Worm (Caenorhabditis elegans) whole organism, late embryonic: ENCODE data around the gene C10C6.7.

ENCODE experiments used
- ceh-9 ChIP-seq: sonication (generic microtip); optimal IDR thresholded peaks from 2 replicates; lab custom pipeline; 2016; ENCODE audit warnings: mild to moderate bottlenecking, missing genetic modification characterization, inconsistent platforms, missing compliant biosample characterization
- dmd-4 ChIP-seq: sonication (generic microtip); optimal IDR thresholded peaks from 2 replicates; lab custom pipeline; 2016; ENCODE audit warnings: borderline replicate concordance, missing genetic modification characterization, missing compliant biosample characterization
- lin-11 ChIP-seq: fragments of 200-800 bp; sonication (Bioruptor generic); optimal IDR thresholded peaks from 2 replicates; lab custom pipeline; 2018; ENCODE audit warnings: mild to moderate bottlenecking, missing genetic modification characterization, missing compliant biosample characterization
- mec-3 ChIP-seq: sonication (generic microtip); optimal IDR thresholded peaks from 2 replicates; lab custom pipeline; 2016; ENCODE audit warnings: borderline replicate concordance, missing genetic modification characterization, missing compliant biosample characterization
- unc-55 ChIP-seq: sonication (generic microtip); optimal IDR thresholded peaks from 2 replicates; lab custom pipeline; 2017; ENCODE audit warnings: missing biosample characterization, missing genetic modification reagents, missing genetic modification characterization

DNA sequence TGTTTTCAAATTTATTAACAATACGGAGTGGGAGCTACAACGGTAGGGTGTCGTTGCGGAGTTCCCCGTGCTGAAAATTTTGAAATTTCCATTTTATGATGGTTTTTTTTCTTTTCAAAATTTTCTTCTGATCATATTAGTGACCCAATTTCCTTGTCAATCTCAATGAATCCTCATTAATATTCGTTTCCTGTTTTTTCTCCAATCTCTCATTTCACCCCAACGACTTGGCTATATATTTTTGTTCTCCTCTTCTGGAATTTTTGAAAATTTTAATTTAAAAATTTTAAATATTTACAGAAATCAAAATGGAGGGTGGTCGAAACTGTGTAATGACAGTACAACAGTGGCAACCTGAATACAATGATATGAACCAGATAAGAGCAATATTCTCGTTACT is 7.6 kb downstream of the C10C6.7 start, which contains the start of gene npr-3:
- TF ChIP-seq ceh-9 (tag; lab: Kevin White, UChicago) (no peak), unc-55 (GFP tag; lab: Kevin White, UChicago) (no peak), mec-3 (no peak), dmd-4 (tag; lab: Kevin White, UChicago) (no peak), lin-11 (tag; lab: Kevin White, UChicago) (no peak)
